Fruit fly (Drosophila melanogaster) whole organism, prepupa: ENCODE measurements around the gene CG31751.
A peak's percentile ranks its signal among the peaks of the same experiment; 100 is the strongest.

Source experiments
- Blimp-1 ChIP-seq: fragments of 200-800 bp; sonication (Bioruptor generic); optimal IDR thresholded peaks from 3 replicates; lab custom pipeline; 2017; ENCODE audit warnings: missing biosample characterization, missing genetic modification characterization, mild to moderate bottlenecking, moderate library complexity, missing genetic modification reagents
- CG10631 ChIP-seq: fragments of 200-800 bp; sonication (Bioruptor generic); optimal IDR thresholded peaks from 2 replicates; lab custom pipeline; 2016; ENCODE audit warnings: missing biosample characterization, missing genetic modification characterization
- CG10669 ChIP-seq: fragments of 200-800 bp; sonication (Bioruptor generic); optimal IDR thresholded peaks from 3 replicates; lab custom pipeline; 2018; ENCODE audit warnings: missing biosample characterization, mild to moderate bottlenecking, missing genetic modification characterization, moderate library complexity
- CG11294 ChIP-seq: fragments of 200-800 bp; sonication (Bioruptor generic); IDR thresholded peaks from 2 replicates; pipeline ENCODE4 v1.3.6; 2022; ENCODE audit warnings: missing biosample characterization, missing genetic modification characterization
- CG11762 ChIP-seq: fragments of 200-800 bp; sonication (Bioruptor generic); optimal IDR thresholded peaks from 3 replicates; lab custom pipeline; 2016; ENCODE audit warnings: missing biosample characterization, missing genetic modification characterization; ENCODE audit not compliant: insufficient read depth
- CG11902 ChIP-seq: fragments of 200-800 bp; sonication (Bioruptor generic); optimal IDR thresholded peaks from 3 replicates; lab custom pipeline; 2016; ENCODE audit warnings: missing biosample characterization, missing genetic modification characterization
- CG15336 ChIP-seq: fragments of 200-800 bp; sonication (Bioruptor generic); IDR thresholded peaks from 2 replicates; pipeline ENCODE4 v1.3.6; 2022; ENCODE audit warnings: missing biosample characterization, missing genetic modification characterization
- CG1621 ChIP-seq: fragments of 200-800 bp; sonication (Bioruptor generic); optimal IDR thresholded peaks from 3 replicates; lab custom pipeline; 2018; ENCODE audit warnings: missing biosample characterization, mild to moderate bottlenecking, missing genetic modification characterization
- CG16779 ChIP-seq: fragments of 200-800 bp; sonication (Bioruptor generic); optimal IDR thresholded peaks from 3 replicates; lab custom pipeline; 2017; ENCODE audit warnings: missing biosample characterization, mild to moderate bottlenecking, missing genetic modification characterization
- CG3032 ChIP-seq: fragments of 200-800 bp; optimal IDR thresholded peaks from 2 replicates; lab custom pipeline; 2019; ENCODE audit warnings: missing biosample characterization, mild to moderate bottlenecking, missing genetic modification characterization, moderate library complexity
- CG31627 ChIP-seq: fragments of 200-800 bp; sonication (Bioruptor generic); optimal IDR thresholded peaks from 3 replicates; lab custom pipeline; 2016; ENCODE audit warnings: missing biosample characterization, missing genetic modification characterization
- CG32006 ChIP-seq: fragments of 200-800 bp; sonication (Bioruptor generic); optimal IDR thresholded peaks from 3 replicates; lab custom pipeline; 2017; ENCODE audit warnings: missing biosample characterization, mild to moderate bottlenecking, missing genetic modification characterization
- CG4318 ChIP-seq: fragments of 200-800 bp; sonication (Bioruptor generic); optimal IDR thresholded peaks from 3 replicates; lab custom pipeline; 2017; ENCODE audit warnings: missing biosample characterization, mild to moderate bottlenecking, missing genetic modification characterization
- CG6163 ChIP-seq: fragments of 200-800 bp; sonication (Bioruptor generic); IDR thresholded peaks from 3 replicates; pipeline ENCODE4 v1.3.6; 2022; ENCODE audit warnings: missing biosample characterization, missing genetic modification characterization
- CG6276 ChIP-seq: fragments of 200-800 bp; sonication (Bioruptor generic); optimal IDR thresholded peaks from 2 replicates; lab custom pipeline; 2017; ENCODE audit warnings: missing biosample characterization, mild to moderate bottlenecking, missing genetic modification characterization
- CG6792 ChIP-seq: fragments of 200-800 bp; sonication (Bioruptor generic); optimal IDR thresholded peaks from 3 replicates; lab custom pipeline; 2016; ENCODE audit warnings: missing biosample characterization, missing genetic modification characterization
- CG6808 ChIP-seq: fragments of 200-800 bp; sonication (Bioruptor generic); optimal IDR thresholded peaks from 3 replicates; lab custom pipeline; 2017; ENCODE audit warnings: missing biosample characterization, missing genetic modification characterization, mild to moderate bottlenecking, moderate library complexity, missing genetic modification reagents
- CG6854 ChIP-seq: fragments of 200-800 bp; sonication (Bioruptor generic); optimal IDR thresholded peaks from 2 replicates; lab custom pipeline; 2017; ENCODE audit warnings: missing biosample characterization, mild to moderate bottlenecking, missing genetic modification characterization
- CG8119 ChIP-seq: fragments of 200-800 bp; sonication (Bioruptor generic); IDR thresholded peaks from 3 replicates; pipeline ENCODE4 v1.3.6; 2022; ENCODE audit warnings: missing biosample characterization, missing genetic modification characterization
- CG8319 ChIP-seq: fragments of 200-800 bp; sonication (Bioruptor generic); optimal IDR thresholded peaks from 3 replicates; lab custom pipeline; 2016; ENCODE audit warnings: missing biosample characterization, missing genetic modification characterization
- CG8632 ChIP-seq: fragments of 200-800 bp; sonication (Bioruptor generic); optimal IDR thresholded peaks from 3 replicates; lab custom pipeline; 2016; ENCODE audit warnings: missing biosample characterization, missing genetic modification characterization
- CG9139 ChIP-seq: fragments of 200-800 bp; sonication (Bioruptor generic); optimal IDR thresholded peaks from 3 replicates; lab custom pipeline; 2017; ENCODE audit warnings: missing biosample characterization, mild to moderate bottlenecking, missing genetic modification characterization
- Eip75B ChIP-seq: fragments of 200-800 bp; sonication (Bioruptor generic); optimal IDR thresholded peaks from 3 replicates; lab custom pipeline; 2016; ENCODE audit warnings: missing biosample characterization, missing genetic modification characterization
- Eip78C ChIP-seq: fragments of 200-800 bp; sonication (Bioruptor generic); peaks from one replicate; lab custom pipeline; 2016; ENCODE audit warnings: missing biosample characterization, missing genetic modification characterization
- Ets21C ChIP-seq: fragments of 200-800 bp; sonication (Bioruptor generic); optimal IDR thresholded peaks from 3 replicates; lab custom pipeline; 2016; ENCODE audit warnings: missing biosample characterization, missing genetic modification characterization
- Ets96B ChIP-seq: fragments of 200-800 bp; optimal IDR thresholded peaks from 2 replicates; lab custom pipeline; 2019; ENCODE audit warnings: missing biosample characterization, mild to moderate bottlenecking, missing genetic modification characterization, moderate library complexity
- Gug ChIP-seq: fragments of 200-800 bp; sonication (Bioruptor generic); IDR thresholded peaks from 2 replicates; pipeline ENCODE4 v1.3.6; 2022; ENCODE audit warnings: missing biosample characterization, missing genetic modification characterization
- Hr38 ChIP-seq: sonication (Bioruptor generic); optimal IDR thresholded peaks from 2 replicates; lab custom pipeline; 2016; ENCODE audit warnings: missing biosample characterization, missing genetic modification characterization
- Hr39 ChIP-seq: fragments of 200-800 bp; sonication (Bioruptor generic); optimal IDR thresholded peaks from 2 replicates; lab custom pipeline; 2016; ENCODE audit warnings: missing biosample characterization, missing genetic modification characterization
- Hr4 ChIP-seq: fragments of 200-800 bp; sonication (Bioruptor generic); optimal IDR thresholded peaks from 3 replicates; lab custom pipeline; 2016; ENCODE audit warnings: missing biosample characterization, missing genetic modification characterization
- Lpt ChIP-seq: fragments of 200-800 bp; sonication (Bioruptor generic); optimal IDR thresholded peaks from 3 replicates; lab custom pipeline; 2016; ENCODE audit warnings: missing biosample characterization, missing genetic modification characterization
- Met ChIP-seq: fragments of 200-800 bp; sonication (Bioruptor generic); optimal IDR thresholded peaks from 3 replicates; lab custom pipeline; 2016; ENCODE audit warnings: missing biosample characterization, missing genetic modification characterization
- OdsH ChIP-seq: fragments of 200-800 bp; sonication (Bioruptor generic); optimal IDR thresholded peaks from 3 replicates; lab custom pipeline; 2016; ENCODE audit warnings: missing biosample characterization, missing genetic modification characterization
- Smox ChIP-seq: fragments of 200-800 bp; sonication (Bioruptor generic); optimal IDR thresholded peaks from 3 replicates; lab custom pipeline; 2016; ENCODE audit warnings: missing biosample characterization, missing genetic modification characterization
- Sox102F ChIP-seq: fragments of 200-800 bp; sonication (Bioruptor generic); optimal IDR thresholded peaks from 2 replicates; lab custom pipeline; 2016; ENCODE audit warnings: missing biosample characterization, mild to moderate bottlenecking, missing genetic modification characterization
- Sox14 ChIP-seq: fragments of 200-800 bp; sonication (Bioruptor generic); optimal IDR thresholded peaks from 3 replicates; lab custom pipeline; 2016; ENCODE audit warnings: missing biosample characterization, missing genetic modification characterization
- Sox15 ChIP-seq: fragments of 200-800 bp; sonication (Bioruptor generic); optimal IDR thresholded peaks from 3 replicates; lab custom pipeline; 2016; ENCODE audit warnings: missing biosample characterization, missing genetic modification characterization
- acj6 ChIP-seq: fragments of 200-800 bp; sonication (Bioruptor generic); optimal IDR thresholded peaks from 3 replicates; lab custom pipeline; 2016; ENCODE audit warnings: missing biosample characterization, missing genetic modification characterization
- dac ChIP-seq: fragments of 200-800 bp; sonication (Bioruptor generic); optimal IDR thresholded peaks from 2 replicates; lab custom pipeline; 2017; ENCODE audit warnings: missing biosample characterization, mild to moderate bottlenecking, missing genetic modification characterization
- dsx ChIP-seq: fragments of 200-800 bp; optimal IDR thresholded peaks from 3 replicates; lab custom pipeline; 2019; ENCODE audit warnings: missing biosample characterization, mild to moderate bottlenecking, missing genetic modification characterization, moderate library complexity; ENCODE audit not compliant: poor library complexity, severe bottlenecking
- eg ChIP-seq: fragments of 200-800 bp; sonication (Bioruptor generic); IDR thresholded peaks from 3 replicates; pipeline ENCODE4 v1.3.6; 2022; ENCODE audit warnings: missing biosample characterization, missing genetic modification characterization
- esn ChIP-seq: fragments of 200-800 bp; sonication (Bioruptor generic); optimal IDR thresholded peaks from 2 replicates; lab custom pipeline; 2016; ENCODE audit warnings: missing biosample characterization, mild to moderate bottlenecking, missing genetic modification characterization, moderate library complexity
- fd59A ChIP-seq: fragments of 200-800 bp; sonication (Bioruptor generic); optimal IDR thresholded peaks from 2 replicates; lab custom pipeline; 2017; ENCODE audit warnings: missing biosample characterization, mild to moderate bottlenecking, missing genetic modification characterization, missing genetic modification reagents
- fd85E ChIP-seq: fragments of 200-800 bp; sonication (Bioruptor generic); optimal IDR thresholded peaks from 3 replicates; lab custom pipeline; 2016; ENCODE audit warnings: missing biosample characterization, missing genetic modification characterization
- fkh ChIP-seq: fragments of 200-800 bp; sonication (Bioruptor generic); optimal IDR thresholded peaks from 3 replicates; lab custom pipeline; 2017; ENCODE audit warnings: missing biosample characterization, mild to moderate bottlenecking, missing genetic modification characterization, moderate library complexity
- lz ChIP-seq: fragments of 200-800 bp; sonication (Bioruptor generic); optimal IDR thresholded peaks from 3 replicates; lab custom pipeline; 2016; ENCODE audit warnings: missing biosample characterization, missing genetic modification characterization
- net ChIP-seq: fragments of 200-800 bp; sonication (Bioruptor generic); optimal IDR thresholded peaks from 3 replicates; lab custom pipeline; 2016; ENCODE audit warnings: missing biosample characterization, missing genetic modification characterization
- salr ChIP-seq, 2 experiments: fragments of 200-800 bp; sonication (Bioruptor generic); optimal IDR thresholded peaks; 3 replicates each; lab custom pipeline; 2016 to 2018; ENCODE audit warnings: missing biosample characterization in 2 of 2, missing genetic modification characterization in 2 of 2, mild to moderate bottlenecking in 1 of 2
- spab ChIP-seq: fragments of 200-800 bp; sonication (Bioruptor generic); optimal IDR thresholded peaks from 2 replicates; lab custom pipeline; 2017; ENCODE audit warnings: missing biosample characterization, mild to moderate bottlenecking, missing genetic modification characterization, missing genetic modification reagents
- ss ChIP-seq, 2 experiments: fragments of 200-800 bp; sonication (Bioruptor generic); optimal IDR thresholded peaks; 2 replicates in 1 of 2; 3 replicates in 1 of 2; lab custom pipeline; 2017 to 2018; ENCODE audit warnings: mild to moderate bottlenecking in 2 of 2, missing biosample characterization in 2 of 2, missing genetic modification characterization in 2 of 2, moderate library complexity in 1 of 2
- topi ChIP-seq: fragments of 200-800 bp; sonication (Bioruptor generic); optimal IDR thresholded peaks from 3 replicates; lab custom pipeline; 2016; ENCODE audit warnings: missing biosample characterization, missing genetic modification characterization
- vri ChIP-seq: fragments of 200-800 bp; sonication (Bioruptor generic); optimal IDR thresholded peaks from 3 replicates; lab custom pipeline; 2016; ENCODE audit warnings: missing biosample characterization, mild to moderate bottlenecking, missing genetic modification characterization

The CG31751 gene

dm6 chr2L:18663395-18663794 is 13.6 kb upstream of the CG31751 start:
- TF ChIP-seq CG15336 (GFP tag; lab: Robert Waterston, UW) (peak; percentile 52), eg (GFP tag; lab: Robert Waterston, UW) (peak; percentile 57), lz (GFP tag; lab: Kevin White, UChicago) (peak; percentile 21), CG8119 (GFP tag; lab: Robert Waterston, UW) (0 out of 3 replicates have a peak, but pooled peaks have one; percentile 20), Blimp-1 (GFP tag; lab: Kevin White, UChicago) (no peak), Eip78C (GFP tag; lab: Kevin White, UChicago) (peak; percentile 74), CG6854 (no peak), CG6808 (no peak), salr (GFP tag; optimal IDR thresholded peaks at IDR 0.05; lab: Kevin White, UChicago) (peak in 1 of 2 experiments; percentile 19), Hr38 (GFP tag; lab: Kevin White, UChicago) (no peak), CG8632 (GFP tag; lab: Kevin White, UChicago) (no peak), Hr4 (GFP tag; lab: Kevin White, UChicago) (peak; percentile 56), Sox14 (GFP tag; lab: Kevin White, UChicago) (peak; percentile 19), topi (GFP tag; lab: Kevin White, UChicago) (peak; percentile 14), OdsH (GFP tag; lab: Kevin White, UChicago) (peak; percentile 35), Lpt (GFP tag; lab: Kevin White, UChicago) (peak; percentile 25), CG32006 (GFP tag; lab: Kevin White, UChicago) (peak; percentile 44), CG4318 (GFP tag; lab: Kevin White, UChicago) (peak; percentile 15), CG6792 (GFP tag; lab: Kevin White, UChicago) (no peak), Met (peak; percentile 32), Ets21C (GFP tag; lab: Kevin White, UChicago) (no peak), fd85E (GFP tag; lab: Kevin White, UChicago) (no peak), esn (GFP tag; lab: Kevin White, UChicago) (peak; percentile 39), fd59A (no peak), dsx (GFP tag; lab: Kevin White, UChicago) (no peak), Ets96B (no peak), CG3032 (no peak), ss (GFP tag; optimal IDR thresholded peaks at IDR 0.05; lab: Kevin White, UChicago) (no peak), net (GFP tag; lab: Kevin White, UChicago) (peak; percentile 24), CG9139 (no peak), dac (GFP tag; lab: Kevin White, UChicago) (no peak), CG11762 (no peak), Smox (GFP tag; lab: Kevin White, UChicago) (peak; percentile 14), fkh (GFP tag; lab: Kevin White, UChicago) (no peak), vri (GFP tag; lab: Kevin White, UChicago) (no peak), acj6 (GFP tag; lab: Kevin White, UChicago) (peak; percentile 7), CG16779 (no peak), CG6163 (GFP tag; lab: Robert Waterston, UW) (peak; percentile 52; the same call in 2 of the 3 replicates), CG10631 (GFP tag; lab: Kevin White, UChicago) (peak; percentile 26), Eip75B (no peak), CG11294 (GFP tag; lab: Robert Waterston, UW) (no peak), Sox102F (GFP tag; lab: Kevin White, UChicago) (no peak), CG8319 (GFP tag; lab: Kevin White, UChicago) (no peak), CG11902 (GFP tag; lab: Kevin White, UChicago) (no peak), Hr39 (GFP tag; lab: Kevin White, UChicago) (no peak), Sox15 (GFP tag; lab: Kevin White, UChicago) (no peak), CG6276 (GFP tag; lab: Kevin White, UChicago) (peak; percentile 22), CG10669 (GFP tag; lab: Kevin White, UChicago) (no peak), CG1621 (no peak), CG31627 (GFP tag; lab: Kevin White, UChicago) (peak; percentile 34), Gug (GFP tag; lab: Robert Waterston, UW) (peak; percentile 23; the same call in 1 of the 2 replicates), spab (GFP tag; lab: Kevin White, UChicago) (no peak)
